Worm (Caenorhabditis elegans): ENCODE data around the gene C31C9.6.
"Not testable (repeated sequence)": the region's sequence is repeated elsewhere in the genome, so short reads cannot be mapped to it uniquely, and the experiment has no call there.

Gene C31C9.6

DNA sequence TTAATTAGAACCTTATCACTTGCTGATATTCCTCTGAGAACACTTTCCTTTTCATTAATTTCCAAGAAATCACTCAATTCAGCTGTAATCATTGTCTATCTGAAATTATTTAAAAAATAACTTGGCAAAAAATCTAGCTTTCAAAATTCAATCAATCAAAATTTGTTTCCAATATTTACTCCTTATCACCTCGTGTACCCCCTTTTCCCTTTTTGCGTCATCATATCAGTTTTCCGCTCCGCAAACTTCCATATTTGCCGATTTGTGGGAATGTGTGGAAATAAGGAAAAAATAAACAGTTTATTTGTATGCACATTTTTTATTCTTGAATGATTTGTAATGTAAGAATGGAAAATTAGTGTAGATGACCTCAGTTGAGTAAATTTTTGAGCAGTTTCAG is at the start of gene C31C9.6:
Gene C31C9.6 (minus strand): TSS at position 101 of the 400 bp plus-strand sequence.
- not testable (repeated sequence) for TF ChIP-seq fkh-8, ztf-11, ceh-82 (tag; optimal IDR thresholded peaks at IDR 0.05)

DNA sequence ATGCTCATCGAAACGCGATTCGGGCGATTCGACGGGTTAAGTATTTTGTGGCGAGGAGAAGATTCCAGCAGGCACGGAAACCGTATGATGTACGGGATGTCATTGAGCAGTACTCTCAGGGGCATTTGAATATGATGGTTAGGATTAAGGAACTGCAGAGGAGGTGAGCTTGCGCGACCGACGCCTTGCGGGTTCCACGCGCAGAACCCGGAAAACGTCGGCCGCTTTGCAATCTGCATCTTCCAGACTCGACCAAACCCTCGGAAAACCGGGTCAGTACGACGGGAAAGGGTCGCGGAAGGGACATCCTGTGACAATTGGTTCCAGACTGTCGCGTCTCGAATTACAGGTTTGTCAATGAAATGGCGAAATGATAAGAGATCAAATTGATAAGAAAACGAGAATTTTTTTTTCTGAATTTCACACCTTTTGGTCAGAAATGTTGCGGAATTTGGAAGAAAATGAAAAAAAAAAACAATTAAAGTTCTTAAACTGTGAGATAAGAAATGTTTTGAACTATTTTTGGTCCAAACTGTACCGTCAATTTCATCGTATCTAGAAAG is 49.7 kb upstream of the C31C9.6 start:
- TF ChIP-seq ceh-90 (tag; optimal IDR thresholded peaks at IDR 0.05), result no peak
- peak; percentile 38 for TF ChIP-seq elt-2 (tag; optimal IDR thresholded peaks at IDR 0.05)

DNA sequence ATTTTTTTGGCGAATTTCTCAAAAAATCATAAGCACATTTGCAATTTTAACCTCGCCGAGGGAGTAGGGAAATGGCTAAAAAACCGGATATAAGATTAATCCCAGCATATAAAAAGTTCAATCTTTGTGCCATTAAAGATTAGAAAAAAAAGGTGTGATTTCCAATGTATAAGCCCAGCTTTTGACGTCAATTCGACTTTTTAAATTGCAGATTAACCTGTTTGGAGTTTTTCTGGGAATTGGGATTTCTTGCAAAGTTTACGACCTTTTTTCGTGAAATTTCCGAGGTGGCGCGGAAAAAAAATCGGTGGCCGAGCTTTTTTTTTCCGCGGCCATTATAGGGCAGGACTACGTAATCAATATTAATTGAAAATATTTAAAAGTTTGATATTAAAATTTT is 35.8 kb upstream of the C31C9.6 start:
- no peak for TF ChIP-seq C34B4.2 (tag; optimal IDR thresholded peaks at IDR 0.05)
- TF ChIP-seq nhr-76 (tag; optimal IDR thresholded peaks at IDR 0.05), result no peak
- no peak for TF ChIP-seq Y116A8C.19 (tag; optimal IDR thresholded peaks at IDR 0.05; ENCODE audit: borderline replicate concordance)
- no peak for TF ChIP-seq sptf-1 (tag; optimal IDR thresholded peaks at IDR 0.05)
- peak; percentile 68 for TF ChIP-seq pax-3 (tag; optimal IDR thresholded peaks at IDR 0.05)
- TF ChIP-seq nhr-90 (tag; optimal IDR thresholded peaks at IDR 0.05; ENCODE audit: poor library complexity), result no peak
- no peak for TF ChIP-seq lin-13 (GFP tag; optimal IDR thresholded peaks at IDR 0.05)
- TF ChIP-seq fkh-8 (tag; optimal IDR thresholded peaks at IDR 0.05), result peak; percentile 68
- no peak for TF ChIP-seq lsy-2 (tag; optimal IDR thresholded peaks at IDR 0.05)
- TF ChIP-seq dsc-1 (tag; optimal IDR thresholded peaks at IDR 0.05), result peak; percentile 86
- TF ChIP-seq egl-27 (tag; optimal IDR thresholded peaks at IDR 0.05), result no peak
- no peak for TF ChIP-seq ceh-8 (GFP tag; optimal IDR thresholded peaks at IDR 0.05)
- TF ChIP-seq nhr-47 (tag; optimal IDR thresholded peaks at IDR 0.05), result peak; percentile 19
- TF ChIP-seq fkh-4 (tag; optimal IDR thresholded peaks at IDR 0.05; ENCODE audit: borderline replicate concordance), result no peak
- TF ChIP-seq lir-3 (tag; optimal IDR thresholded peaks at IDR 0.05; ENCODE audit: poor library complexity), result no peak
- TF ChIP-seq fos-1 (tag; optimal IDR thresholded peaks at IDR 0.05), result no peak
- no peak for TF ChIP-seq ceh-82 (tag; optimal IDR thresholded peaks at IDR 0.05)
- no peak for TF ChIP-seq pag-3 (tag; optimal IDR thresholded peaks at IDR 0.05; ENCODE audit: borderline replicate concordance, insufficient read depth)

DNA sequence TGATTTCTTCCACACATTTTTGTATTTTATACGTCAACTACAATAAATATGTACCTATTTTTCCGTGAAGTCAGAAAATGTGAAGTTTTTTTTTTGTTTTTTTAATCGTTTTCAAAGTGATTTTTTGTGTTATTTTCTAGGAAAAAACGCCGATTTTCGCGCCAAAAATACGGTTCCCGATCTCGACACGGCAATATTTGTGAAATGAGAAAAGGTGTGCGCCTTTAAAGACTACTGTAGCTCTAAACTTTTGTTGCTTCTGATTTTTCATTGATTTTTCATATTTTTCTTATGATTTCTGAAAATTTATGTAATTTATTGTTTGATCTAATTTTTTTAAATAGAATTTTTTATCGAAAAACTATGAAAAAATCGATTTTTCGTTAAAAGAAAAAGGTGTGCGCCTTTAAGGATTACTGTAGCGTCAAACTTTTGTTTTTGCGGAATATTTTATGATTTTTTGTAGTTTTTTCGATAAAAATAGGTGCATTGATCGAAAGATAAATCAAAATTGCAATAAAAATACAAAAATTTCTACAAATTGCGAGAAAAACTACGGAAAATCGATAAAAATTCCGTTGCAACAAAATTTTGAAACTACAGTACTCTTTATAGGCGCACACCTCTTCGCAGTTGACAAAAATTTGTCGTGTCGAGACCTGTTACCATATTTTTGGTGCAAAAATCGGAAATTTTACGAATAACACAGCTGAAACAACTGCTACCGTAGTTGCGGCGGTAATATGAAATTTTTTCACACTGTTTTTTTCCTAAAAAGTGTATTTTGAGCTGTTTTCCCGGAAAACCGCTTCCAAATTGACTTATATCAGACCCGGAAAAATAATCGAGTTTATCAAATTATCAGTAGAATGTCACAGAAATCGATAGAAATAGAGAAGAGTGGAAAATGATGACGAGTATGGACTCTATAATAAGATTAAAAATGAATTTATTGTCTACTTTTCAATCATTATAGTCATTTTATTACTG is 33.7 kb upstream of the C31C9.6 start, which contains the start of gene kqt-3:
Gene kqt-3 (plus strand): TSS at position 940 of the 990 bp plus-strand sequence.
- TF ChIP-seq sup-37 (GFP tag; optimal IDR thresholded peaks at IDR 0.05), result no peak

DNA sequence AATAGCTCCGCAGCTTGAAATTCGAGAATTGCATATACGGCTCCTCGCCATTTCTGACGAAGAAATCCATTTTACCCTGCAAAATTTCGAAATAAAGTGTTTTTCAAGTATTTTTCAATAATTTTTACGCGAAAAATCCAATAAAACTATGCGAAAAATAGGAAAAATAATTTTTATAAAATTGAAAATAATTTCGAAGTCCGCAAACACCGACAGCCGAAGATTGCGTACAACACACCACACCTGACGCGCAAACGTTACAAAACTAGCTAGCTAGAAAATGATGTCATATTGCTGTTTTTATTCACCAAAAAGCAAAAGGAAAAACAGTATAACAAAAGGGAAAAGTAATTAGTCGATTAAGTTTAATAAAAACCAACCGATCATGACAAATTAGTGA is 32.8 kb upstream of the C31C9.6 start, which contains the start of gene rpoa-1:
Gene rpoa-1 (minus strand): TSS at position 84 of the 400 bp plus-strand sequence.
- peak; percentile 35 to 53 for TF ChIP-seq lin-35 (GFP tag; optimal IDR thresholded peaks at IDR 0.05)
- peak; percentile 16 for TF ChIP-seq tbx-2 (tag; optimal IDR thresholded peaks at IDR 0.05)
- TF ChIP-seq nhr-47 (tag; optimal IDR thresholded peaks at IDR 0.05), result peak; percentile 49
- TF ChIP-seq lsy-2 (tag; optimal IDR thresholded peaks at IDR 0.05), result peak; percentile 63 to 69
- peak; percentile 73 for TF ChIP-seq mep-1 (tag; optimal IDR thresholded peaks at IDR 0.05)
- no peak for TF ChIP-seq C34B4.2 (tag; optimal IDR thresholded peaks at IDR 0.05)
- peak; percentile 92 for TF ChIP-seq F16B12.6 (tag; optimal IDR thresholded peaks at IDR 0.05)
- TF ChIP-seq snu-23 (GFP tag; optimal IDR thresholded peaks at IDR 0.05), result peak; percentile 35
- no peak for TF ChIP-seq unc-86 (tag; optimal IDR thresholded peaks at IDR 0.05)
- TF ChIP-seq snpc-4 (tag; optimal IDR thresholded peaks at IDR 0.05), result peak; percentile 53
- TF ChIP-seq ztf-11 (tag; optimal IDR thresholded peaks at IDR 0.05), result no peak
- TF ChIP-seq nhr-85 (tag), result no peak
- TF ChIP-seq efl-3 (GFP tag; optimal IDR thresholded peaks at IDR 0.05), result no peak
- TF ChIP-seq dpl-1 (GFP tag; optimal IDR thresholded peaks at IDR 0.05), result peak; percentile 16 to 67 (median 48)
- peak; percentile 53 to 63 for TF ChIP-seq efl-1 (optimal IDR thresholded peaks at IDR 0.05)
- peak; percentile 61 to 94 for TF ChIP-seq efl-1 (GFP tag; optimal IDR thresholded peaks at IDR 0.05 in 1 of 2)
- peak in 1 of 3 experiments; percentile 6 for TF ChIP-seq ceh-82 (tag; optimal IDR thresholded peaks at IDR 0.05)
- TF ChIP-seq xbp-1 (tag; optimal IDR thresholded peaks at IDR 0.05), result peak; percentile 1
- TF ChIP-seq nhr-19 (GFP tag; conservative IDR thresholded peaks at IDR 0.05), result peak; percentile 30; the same call in 1 of the 2 replicates
- peak; percentile 26 for TF ChIP-seq nhr-20 (tag; optimal IDR thresholded peaks at IDR 0.05)
- TF ChIP-seq nhr-71 (tag; optimal IDR thresholded peaks at IDR 0.05), result peak; percentile 45
- peak; percentile 19 for TF ChIP-seq lin-39 (tag; optimal IDR thresholded peaks at IDR 0.05)
